Worm (Caenorhabditis elegans): Measurements from ENCODE around the gene T17A3.12.

The T17A3.12 gene

ce11 chrIII:145078-145477 lies at the start of gene T17A3.12, which contains the start of gene fbxb-83:
T17A3.12 (minus strand) TSS chrIII:145178.
fbxb-83 (minus strand) TSS chrIII:145211.
- TF ChIP-seq F16B12.6 (tag; optimal IDR thresholded peaks at IDR 0.05) (no peak), nhr-85 (tag) (no peak)

DNA sequence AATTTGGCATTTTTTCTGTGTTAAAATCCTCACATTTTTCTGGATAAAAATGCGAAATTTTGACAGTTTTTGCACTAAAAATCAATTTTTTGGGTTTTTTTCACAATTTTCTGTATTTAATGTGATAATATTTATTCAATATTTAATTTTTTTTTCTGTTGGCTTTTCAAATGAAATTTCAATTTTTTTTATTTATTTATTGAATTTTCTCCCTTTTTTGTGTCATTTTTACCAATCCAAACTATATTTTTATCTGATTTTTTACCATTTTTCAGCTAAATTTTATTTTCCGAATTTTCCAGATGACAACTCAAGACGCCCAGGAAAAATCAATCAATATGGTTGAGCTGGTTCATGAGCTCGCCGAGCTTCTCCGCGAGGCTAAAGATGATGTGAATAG lies 49.2 kb upstream of the T17A3.12 start, which contains the start of gene F40G9.17:
TSS of gene F40G9.17 (plus strand) at position 301 of the 400 bp plus-strand sequence.
- no peak for TF ChIP-seq ces-1 (GFP tag; optimal IDR thresholded peaks at IDR 0.05)
- TF ChIP-seq nhr-85 (tag) = peak; percentile 10
- no peak for TF ChIP-seq skn-1 (tag; optimal IDR thresholded peaks at IDR 0.05)
- TF ChIP-seq unc-98 (GFP tag; IDR thresholded peaks at IDR 0.05) = no peak
- no peak for TF ChIP-seq hlh-17 (GFP tag; optimal IDR thresholded peaks at IDR 0.05; ENCODE audit: borderline replicate concordance)
- no peak for TF ChIP-seq nhr-20 (tag; optimal IDR thresholded peaks at IDR 0.05)
- TF ChIP-seq hlh-4 (tag; optimal IDR thresholded peaks at IDR 0.05) = no peak
- no peak for TF ChIP-seq nhr-84 (tag; optimal IDR thresholded peaks at IDR 0.05)
- TF ChIP-seq lin-14 (GFP tag; optimal IDR thresholded peaks at IDR 0.05) = no peak

ce11 chrIII:191803-192202 lies 46.8 kb upstream of the T17A3.12 start, which contains the start of gene sec-20:
sec-20 (plus strand) TSS chrIII:192103.
- TF ChIP-seq tbx-2 (tag; optimal IDR thresholded peaks at IDR 0.05) (no peak), nhr-85 (tag) (no peak), ceh-63 (GFP tag; optimal IDR thresholded peaks at IDR 0.05) (no peak), ztf-4 (tag; optimal IDR thresholded peaks at IDR 0.05) (no peak)

- no peak for TF ChIP-seq zip-4 (GFP tag; optimal IDR thresholded peaks at IDR 0.05)
- no peak for TF ChIP-seq grh-1 (GFP tag; IDR thresholded peaks at IDR 0.05)
- TF ChIP-seq jun-1 (tag; optimal IDR thresholded peaks at IDR 0.05) = no peak
- no peak for TF ChIP-seq nhr-71 (tag; optimal IDR thresholded peaks at IDR 0.05)
- TF ChIP-seq ama-1 (optimal IDR thresholded peaks at IDR 0.05) = no peak
- TF ChIP-seq hlh-4 (tag; optimal IDR thresholded peaks at IDR 0.05) = no peak
- TF ChIP-seq lin-15B (tag; optimal IDR thresholded peaks at IDR 0.05) = no peak
- TF ChIP-seq lin-13 (GFP tag; optimal IDR thresholded peaks at IDR 0.05) = no peak
- no peak for TF ChIP-seq snpc-4 (tag; optimal IDR thresholded peaks at IDR 0.05)
- TF ChIP-seq hpl-2 (GFP tag; optimal IDR thresholded peaks at IDR 0.05) = no peak
- no peak for TF ChIP-seq ceh-63 (GFP tag; optimal IDR thresholded peaks at IDR 0.05)
- no peak for TF ChIP-seq tlp-1 (tag; optimal IDR thresholded peaks at IDR 0.05)
- TF ChIP-seq lin-39 (tag; optimal IDR thresholded peaks at IDR 0.05) = no peak
- no peak for TF ChIP-seq C16A3.4 (tag; optimal IDR thresholded peaks at IDR 0.05)
- TF ChIP-seq nhr-28 (tag; optimal IDR thresholded peaks at IDR 0.05) = no peak
- TF ChIP-seq Y116A8C.19 (tag; optimal IDR thresholded peaks at IDR 0.05; ENCODE audit: borderline replicate concordance) = no peak
- no peak for TF ChIP-seq mdl-1 (tag; optimal IDR thresholded peaks at IDR 0.05)
- no peak for TF ChIP-seq fkh-8 (tag; optimal IDR thresholded peaks at IDR 0.05)
- TF ChIP-seq nhr-90 (tag; optimal IDR thresholded peaks at IDR 0.05; ENCODE audit: poor library complexity) = no peak
- TF ChIP-seq ceh-90 (tag; optimal IDR thresholded peaks at IDR 0.05) = no peak
These were observed 45.7 kb upstream of the T17A3.12 start, which contains the start of gene cox-17 for ce11 chrIII:190686-191085. cox-17 (plus strand) TSS chrIII:190986.

DNA sequence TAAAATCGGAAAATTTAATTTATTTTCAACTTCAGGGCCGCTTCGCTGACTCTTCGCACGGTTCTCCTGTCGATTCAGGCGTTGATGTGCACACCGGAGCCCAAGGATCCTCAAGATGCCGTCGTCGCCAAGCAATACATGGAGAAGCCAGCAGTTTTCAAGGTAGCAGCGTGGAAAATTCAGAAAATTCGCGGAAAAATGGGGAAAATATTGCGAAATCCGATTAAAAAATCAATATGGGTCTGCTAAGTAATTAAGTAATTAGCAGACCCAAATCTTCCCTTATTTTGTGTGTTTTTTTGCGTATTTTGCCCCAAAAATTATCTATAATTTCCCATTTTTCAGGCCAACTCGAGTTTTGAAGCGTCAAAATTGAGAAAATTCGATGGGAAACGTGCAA lies 44.3 kb upstream of the T17A3.12 start:
- no peak for TF ChIP-seq jun-1 (tag; optimal IDR thresholded peaks at IDR 0.05)
- no peak for TF ChIP-seq irx-1 (tag; optimal IDR thresholded peaks at IDR 0.05)
- TF ChIP-seq nhr-237 (tag; optimal IDR thresholded peaks at IDR 0.05) = no peak
- TF ChIP-seq mep-1 (tag; optimal IDR thresholded peaks at IDR 0.05) = no peak
- TF ChIP-seq nhr-28 (tag; optimal IDR thresholded peaks at IDR 0.05) = no peak
- TF ChIP-seq lin-15B (tag; optimal IDR thresholded peaks at IDR 0.05) = no peak
- TF ChIP-seq fkh-10 (GFP tag; optimal IDR thresholded peaks at IDR 0.05) = no peak
- no peak for TF ChIP-seq pag-3 (tag; optimal IDR thresholded peaks at IDR 0.05; ENCODE audit: borderline replicate concordance, insufficient read depth)
- TF ChIP-seq ets-5 (GFP tag; IDR thresholded peaks at IDR 0.05) = no peak
- no peak for TF ChIP-seq hpl-2 (GFP tag; optimal IDR thresholded peaks at IDR 0.05)
- TF ChIP-seq pqm-1 (tag; optimal IDR thresholded peaks at IDR 0.05) = no peak
- TF ChIP-seq elt-3 (tag; optimal IDR thresholded peaks at IDR 0.05) = no peak
- TF ChIP-seq nhr-19 (GFP tag; conservative IDR thresholded peaks at IDR 0.05) = no peak
- no peak for TF ChIP-seq unc-86 (tag; optimal IDR thresholded peaks at IDR 0.05)
- no peak for TF ChIP-seq lir-3 (tag; optimal IDR thresholded peaks at IDR 0.05; ENCODE audit: poor library complexity)

Measured in whole organism, L1 larva.